Worm (Caenorhabditis elegans) whole organism, early embryonic: ENCODE results near the gene nhr-125.

Source experiments
- B0310.2 ChIP-seq: sonication (generic microtip); optimal IDR thresholded peaks from 2 replicates; lab custom pipeline; 2016; ENCODE audit warnings: mild to moderate bottlenecking, missing genetic modification characterization, missing compliant biosample characterization
- F13C5.2 ChIP-seq: sonication (generic microtip); optimal IDR thresholded peaks from 2 replicates; lab custom pipeline; 2017; ENCODE audit warnings: mild to moderate bottlenecking, missing genetic modification characterization, inconsistent platforms, missing compliant biosample characterization
- aly-1 ChIP-seq: sonication (generic microtip); optimal IDR thresholded peaks from 2 replicates; lab custom pipeline; 2016; ENCODE audit warnings: missing genetic modification characterization, missing compliant biosample characterization
- ama-1 ChIP-seq: fragments of 150-350 bp; optimal IDR thresholded peaks from 2 replicates; lab custom pipeline; 2014
- ceh-13 ChIP-seq: fragments of 200-800 bp; sonication (Bioruptor generic); optimal IDR thresholded peaks from 2 replicates; lab custom pipeline; 2018; ENCODE audit warnings: mild to moderate bottlenecking, missing genetic modification characterization, missing compliant biosample characterization
- ets-7 ChIP-seq: sonication (generic microtip); optimal IDR thresholded peaks from 2 replicates; lab custom pipeline; 2016; ENCODE audit warnings: missing genotype, missing genetic modification characterization, missing compliant biosample characterization
- flt-1 ChIP-seq: fragments of 200-800 bp; sonication (Bioruptor generic); IDR thresholded peaks from 2 replicates; pipeline ENCODE4 v1.3.6; 2022; ENCODE audit warnings: missing genetic modification characterization, missing compliant biosample characterization
- hmbx-1 ChIP-seq: sonication (generic microtip); optimal IDR thresholded peaks from 2 replicates; lab custom pipeline; 2016; ENCODE audit warnings: mild to moderate bottlenecking, missing genetic modification characterization, missing compliant biosample characterization
- hmg-4 ChIP-seq: fragments of 200-800 bp; sonication (Bioruptor generic); optimal IDR thresholded peaks from 2 replicates; lab custom pipeline; 2018; ENCODE audit warnings: mild to moderate bottlenecking, missing genetic modification characterization, missing compliant biosample characterization
- hnd-1 ChIP-seq: sonication (generic microtip); optimal IDR thresholded peaks from 2 replicates; lab custom pipeline; 2016; ENCODE audit warnings: missing genetic modification characterization, missing compliant biosample characterization
- scrt-1 ChIP-seq: fragments of 200-800 bp; sonication (Bioruptor generic); IDR thresholded peaks from 2 replicates; pipeline ENCODE4 v1.3.6; 2022; ENCODE audit warnings: missing genetic modification characterization, missing compliant biosample characterization
- sea-1 ChIP-seq: fragments of 200-800 bp; sonication (Bioruptor generic); conservative IDR thresholded peaks from 2 replicates; pipeline ENCODE4 v1.3.6; 2022; ENCODE audit warnings: missing genetic modification characterization, missing compliant biosample characterization
- tbx-11 ChIP-seq: fragments of 200-800 bp; sonication (Bioruptor generic); IDR thresholded peaks from 2 replicates; pipeline ENCODE4 v1.3.6; 2022; ENCODE audit warnings: missing genetic modification characterization, missing compliant biosample characterization
- tra-4 ChIP-seq: sonication (generic microtip); optimal IDR thresholded peaks from 2 replicates; lab custom pipeline; 2017; ENCODE audit warnings: missing genetic modification characterization, missing compliant biosample characterization

ce11 chrV:4315057-4315456 is 10.3 kb downstream of the nhr-125 start, which contains the start of gene srh-192:
- TF ChIP-seq flt-1 (GFP tag; lab: Robert Waterston, UW) (no peak), aly-1 (tag; lab: Kevin White, UChicago) (no peak), ets-7 (tag; lab: Kevin White, UChicago) (no peak), hmg-4 (no peak), ama-1 (no peak), F13C5.2 (tag; lab: Kevin White, UChicago) (no peak), scrt-1 (no peak), tbx-11 (no peak), B0310.2 (tag; lab: Kevin White, UChicago) (no peak), ceh-13 (no peak), tra-4 (tag; lab: Kevin White, UChicago) (no peak), hmbx-1 (tag; lab: Kevin White, UChicago) (no peak), hnd-1 (tag; lab: Kevin White, UChicago) (no peak), sea-1 (GFP tag; lab: Robert Waterston, UW) (no peak)
